Worm (Caenorhabditis elegans): Measurements from ENCODE around the gene Y39G8B.10.

Y39G8B.10 gene

DNA sequence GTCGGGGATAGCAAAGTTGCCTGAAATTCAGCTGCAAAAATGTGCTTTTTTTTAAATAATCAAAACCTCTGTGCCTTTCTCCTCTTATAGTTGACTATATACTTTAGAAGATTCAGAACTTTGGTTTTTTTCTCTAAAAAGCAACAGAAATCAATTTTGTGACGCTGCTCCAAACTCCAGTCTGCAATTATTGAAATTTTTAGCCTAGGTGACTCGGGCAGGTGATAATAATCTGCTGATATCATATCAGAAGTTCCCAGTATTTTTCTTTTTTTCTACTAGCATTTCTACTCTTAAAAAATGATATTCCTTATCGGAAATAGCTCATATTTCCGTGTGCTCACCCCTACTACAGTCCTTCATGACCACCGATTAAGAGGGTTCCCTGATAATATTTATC, 33.6 kb downstream of the Y39G8B.10 start, which contains the start of gene sre-44:
sre-44 (plus strand) TSS at position 301 of the 400 bp plus-strand sequence.
- TF ChIP-seq hlh-30 (tag; optimal IDR thresholded peaks at IDR 0.05; ENCODE audit: insufficient read depth) (no peak), elt-2 (tag; optimal IDR thresholded peaks at IDR 0.05) (peak; percentile 54)

DNA sequence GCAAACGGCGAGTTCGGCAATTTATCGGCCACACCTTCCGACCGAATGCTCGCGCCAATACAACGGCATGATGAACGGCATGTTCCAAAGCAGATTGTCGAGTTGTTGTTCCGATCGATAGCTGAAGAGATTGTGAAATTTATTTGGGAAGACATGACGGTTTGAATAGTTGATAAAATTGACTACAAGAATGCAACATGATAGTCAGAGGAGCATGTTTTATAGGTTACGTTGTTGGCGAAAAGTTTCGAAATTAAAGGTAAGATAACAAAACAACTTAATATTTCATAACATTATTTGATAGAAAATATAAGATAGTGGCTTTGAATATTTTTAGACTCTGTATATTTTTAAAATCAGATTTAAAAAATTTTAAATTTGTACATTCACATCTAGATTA, 37.4 kb downstream of the Y39G8B.10 start:
- TF ChIP-seq T23F11.4 (GFP tag; optimal IDR thresholded peaks at IDR 0.05) (no peak), ceh-14 (tag; optimal IDR thresholded peaks at IDR 0.05) (no peak)

DNA sequence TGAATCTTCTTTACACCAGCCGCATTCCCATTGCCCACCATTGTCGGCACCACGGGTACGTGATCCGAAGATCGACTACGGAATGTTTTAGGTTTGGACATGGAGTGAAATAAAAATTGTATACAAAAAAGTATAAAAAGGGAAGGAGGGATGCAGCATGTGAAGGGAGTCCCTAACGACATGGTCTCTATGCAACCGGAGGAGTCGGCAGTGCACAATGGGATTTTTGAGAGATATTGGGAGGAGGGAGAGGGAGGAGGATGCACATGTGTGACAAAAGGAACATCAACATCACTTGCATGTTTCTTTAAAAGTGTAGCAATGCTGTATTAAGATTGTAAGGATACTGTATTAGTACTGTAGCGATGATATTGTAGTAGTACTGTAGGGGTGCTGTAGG, 43.4 kb downstream of the Y39G8B.10 start, which contains the start of gene W07G1.1:
W07G1.1 (minus strand) TSS at position 101 of the 400 bp plus-strand sequence.
- no peak for TF ChIP-seq lim-6 (tag; optimal IDR thresholded peaks at IDR 0.05)
- no peak for TF ChIP-seq F13H6.1 (tag; optimal IDR thresholded peaks at IDR 0.05)
- no peak for TF ChIP-seq pax-1 (tag; optimal IDR thresholded peaks at IDR 0.05)
- no peak for TF ChIP-seq npax-4 (tag; optimal IDR thresholded peaks at IDR 0.05)
- TF ChIP-seq C08G9.2 (tag; optimal IDR thresholded peaks at IDR 0.05), result no peak
- no peak for TF ChIP-seq tbx-2 (tag; optimal IDR thresholded peaks at IDR 0.05)
- TF ChIP-seq ref-2 (tag; optimal IDR thresholded peaks at IDR 0.05), result no peak
- no peak for TF ChIP-seq K09A11.1 (tag; optimal IDR thresholded peaks at IDR 0.05; ENCODE audit: insufficient read depth)

DNA sequence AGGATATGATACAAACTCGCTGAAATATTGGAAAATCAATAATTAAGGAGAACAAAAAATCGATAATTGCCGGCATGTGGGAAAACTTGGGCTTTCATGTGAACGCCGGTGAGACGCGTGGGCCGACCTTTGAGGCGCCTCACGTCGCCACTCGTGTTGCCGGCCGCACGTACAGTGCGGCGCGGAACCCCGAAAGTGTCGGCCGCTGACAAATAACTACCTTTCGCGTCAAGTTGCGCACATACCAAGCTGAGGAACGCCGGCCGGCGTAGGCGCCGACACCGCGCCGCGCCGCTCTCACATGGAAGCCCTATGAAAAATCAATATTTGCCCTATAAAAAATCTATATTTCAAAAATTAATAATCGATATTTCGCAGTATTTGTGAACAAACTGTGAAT, 44.6 kb downstream of the Y39G8B.10 start:
- TF ChIP-seq ceh-34 (tag; optimal IDR thresholded peaks at IDR 0.05) (no peak), gmeb-2 (tag; optimal IDR thresholded peaks at IDR 0.05) (no peak), ceh-19 (GFP tag; optimal IDR thresholded peaks at IDR 0.05) (no peak), ceh-6 (GFP tag; optimal IDR thresholded peaks at IDR 0.05) (no peak), F13H6.1 (tag; optimal IDR thresholded peaks at IDR 0.05) (no peak)

DNA sequence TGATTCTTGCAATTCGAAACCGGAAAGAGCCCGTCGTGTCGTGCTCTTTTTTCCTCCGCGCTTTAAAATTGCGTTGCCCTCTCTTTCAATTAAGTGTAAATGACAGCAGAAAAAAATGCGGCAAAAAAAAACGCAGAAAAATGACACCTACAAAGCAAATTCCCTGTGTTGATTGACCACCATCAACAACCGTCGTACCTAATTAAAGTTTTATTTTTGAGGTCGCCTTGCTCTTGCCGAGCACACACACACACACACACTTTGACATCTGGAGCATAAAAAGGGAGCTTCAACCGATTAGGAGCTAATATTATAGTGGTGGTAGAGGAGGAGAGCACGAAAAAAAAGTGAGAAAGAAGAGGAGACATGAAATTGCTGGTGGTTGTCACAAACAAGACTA, 47.0 kb downstream of the Y39G8B.10 start:
- no peak for TF ChIP-seq unc-86 (tag; optimal IDR thresholded peaks at IDR 0.05)
- TF ChIP-seq hlh-15 (tag; optimal IDR thresholded peaks at IDR 0.05), result no peak
- TF ChIP-seq eyg-1 (tag; optimal IDR thresholded peaks at IDR 0.05), result no peak
- TF ChIP-seq ceh-45 (GFP tag; IDR thresholded peaks at IDR 0.05), result no peak
- no peak for TF ChIP-seq sox-4 (tag; optimal IDR thresholded peaks at IDR 0.05)
- TF ChIP-seq ahr-1 (tag; optimal IDR thresholded peaks at IDR 0.05), result no peak
- TF ChIP-seq pax-1 (tag; optimal IDR thresholded peaks at IDR 0.05), result no peak
- no peak for TF ChIP-seq tbx-7 (tag; optimal IDR thresholded peaks at IDR 0.05)
- TF ChIP-seq fkh-10 (GFP tag; optimal IDR thresholded peaks at IDR 0.05), result no peak
- TF ChIP-seq gmeb-2 (tag; optimal IDR thresholded peaks at IDR 0.05), result no peak
- TF ChIP-seq syd-9 (tag; optimal IDR thresholded peaks at IDR 0.05), result no peak

DNA sequence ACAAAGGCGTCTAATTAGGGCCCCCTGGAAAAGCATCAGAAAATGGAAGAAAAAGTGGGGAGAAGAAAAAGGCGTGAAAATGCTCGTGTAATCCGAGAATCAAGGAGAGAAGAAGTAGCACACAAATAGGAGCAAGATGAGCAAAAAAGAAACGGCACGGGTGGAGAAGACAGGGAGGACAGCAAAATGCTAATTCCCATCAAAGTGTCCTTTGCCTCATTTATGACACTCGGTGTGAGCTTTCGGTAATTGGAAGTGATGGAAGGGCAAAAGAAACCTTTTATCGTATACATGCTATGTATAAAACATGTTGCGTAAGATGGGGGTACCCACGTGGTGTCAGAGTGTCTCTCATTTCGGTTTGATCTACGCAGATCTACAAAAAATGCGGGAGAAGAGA, 49.4 kb downstream of the Y39G8B.10 start:
- TF ChIP-seq pqm-1 (tag; optimal IDR thresholded peaks at IDR 0.05), result no peak
- no peak for TF ChIP-seq tbx-7 (tag; optimal IDR thresholded peaks at IDR 0.05)
- TF ChIP-seq unc-42 (tag; optimal IDR thresholded peaks at IDR 0.05), result no peak
- no peak for TF ChIP-seq che-1 (tag; optimal IDR thresholded peaks at IDR 0.05)
- TF ChIP-seq fax-1 (tag; optimal IDR thresholded peaks at IDR 0.05), result no peak
- TF ChIP-seq unc-55 (GFP tag; optimal IDR thresholded peaks at IDR 0.05), result no peak
- TF ChIP-seq npax-4 (tag; optimal IDR thresholded peaks at IDR 0.05), result no peak
- no peak for TF ChIP-seq F13H6.1 (tag; optimal IDR thresholded peaks at IDR 0.05)
- TF ChIP-seq ztf-16 (tag; optimal IDR thresholded peaks at IDR 0.05), result no peak
- no peak for TF ChIP-seq ceh-30 (tag; optimal IDR thresholded peaks at IDR 0.05)
- TF ChIP-seq hlh-13 (GFP tag; optimal IDR thresholded peaks at IDR 0.05), result no peak
- TF ChIP-seq odd-2 (tag; optimal IDR thresholded peaks at IDR 0.05), result no peak
- no peak for TF ChIP-seq ama-1 (optimal IDR thresholded peaks at IDR 0.05)
- TF ChIP-seq pax-1 (tag; optimal IDR thresholded peaks at IDR 0.05), result no peak
- TF ChIP-seq T23F11.4 (GFP tag; optimal IDR thresholded peaks at IDR 0.05), result no peak
- TF ChIP-seq ref-2 (tag; optimal IDR thresholded peaks at IDR 0.05), result no peak
- no peak for TF ChIP-seq dve-1 (tag; optimal IDR thresholded peaks at IDR 0.05)

Data from whole organism, late embryonic.